Fruit fly (Drosophila melanogaster) whole organism, embryonic: ENCODE results near the gene CG9498.

Experiments
- Atf3 ChIP-seq: fragments of 200-800 bp; sonication (Bioruptor generic); optimal IDR thresholded peaks from 3 replicates; lab custom pipeline; 2016; ENCODE audit warnings: missing biosample characterization, missing genetic modification characterization
- Atf6 ChIP-seq: fragments of 200-800 bp; sonication (Bioruptor generic); IDR thresholded peaks from 2 replicates; pipeline ENCODE4 v1.3.6; 2022; ENCODE audit warnings: missing biosample characterization, missing genetic modification characterization
- B-H1 ChIP-seq: fragments of 200-800 bp; sonication (Bioruptor generic); IDR thresholded peaks from 3 replicates; pipeline ENCODE4 v1.3.6; 2022; ENCODE audit warnings: missing biosample characterization, missing genetic modification characterization
- BEAF-32 ChIP-seq: fragments of 200-800 bp; sonication (Bioruptor generic); optimal IDR thresholded peaks from 3 replicates; lab custom pipeline; 2017; ENCODE audit warnings: missing biosample characterization, missing genetic modification characterization, mild to moderate bottlenecking, moderate library complexity, missing genetic modification reagents
- CG10209 ChIP-seq: fragments of 200-800 bp; sonication (Bioruptor generic); optimal IDR thresholded peaks from 3 replicates; lab custom pipeline; 2017; ENCODE audit warnings: missing biosample characterization, mild to moderate bottlenecking, missing genetic modification characterization, missing genetic modification reagents
- CG10366 ChIP-seq: fragments of 200-800 bp; sonication (Bioruptor generic); IDR thresholded peaks from 2 replicates; pipeline ENCODE4 v1.3.6; 2022; ENCODE audit warnings: missing biosample characterization, missing genetic modification characterization
- CG12299 ChIP-seq: fragments of 200-800 bp; sonication (Bioruptor generic); optimal IDR thresholded peaks from 2 replicates; lab custom pipeline; 2018; ENCODE audit warnings: missing biosample characterization, mild to moderate bottlenecking, missing genetic modification characterization
- CG14860 ChIP-seq: fragments of 200-800 bp; sonication (Bioruptor generic); IDR thresholded peaks from 3 replicates; pipeline ENCODE4 v1.3.6; 2022; ENCODE audit warnings: missing biosample characterization, missing genetic modification characterization; ENCODE audit not compliant: partially characterized antibody
- CG1647 ChIP-seq: fragments of 200-800 bp; sonication (Bioruptor generic); optimal IDR thresholded peaks from 3 replicates; lab custom pipeline; 2016; ENCODE audit warnings: missing biosample characterization, missing genetic modification characterization
- CG17186 ChIP-seq: fragments of 200-800 bp; sonication (Bioruptor generic); optimal IDR thresholded peaks from 3 replicates; lab custom pipeline; 2017; ENCODE audit warnings: missing biosample characterization, missing genetic modification reagents, missing genetic modification characterization
- CG2678 ChIP-seq: fragments of 200-800 bp; sonication (Bioruptor generic); optimal IDR thresholded peaks from 3 replicates; lab custom pipeline; 2019; ENCODE audit warnings: missing biosample characterization, mild to moderate bottlenecking, missing genetic modification characterization, moderate library complexity
- CG33557 ChIP-seq: fragments of 200-800 bp; sonication (Bioruptor generic); optimal IDR thresholded peaks from 2 replicates; lab custom pipeline; 2019; ENCODE audit warnings: missing biosample characterization, mild to moderate bottlenecking, missing genetic modification characterization, moderate library complexity
- CG34376 ChIP-seq: fragments of 200-800 bp; sonication (Bioruptor generic); optimal IDR thresholded peaks from 2 replicates; lab custom pipeline; 2018; ENCODE audit warnings: missing biosample characterization, mild to moderate bottlenecking, missing genetic modification characterization
- CG4282 ChIP-seq: fragments of 200-800 bp; sonication (Bioruptor generic); optimal IDR thresholded peaks from 2 replicates; lab custom pipeline; 2016; ENCODE audit warnings: missing biosample characterization, missing genetic modification characterization
- CG43689 ChIP-seq: fragments of 200-800 bp; sonication (Bioruptor generic); IDR thresholded peaks from 2 replicates; pipeline ENCODE4 v1.3.6; 2022; ENCODE audit warnings: missing biosample characterization, missing genetic modification characterization
- CG4404 ChIP-seq: fragments of 200-800 bp; sonication (Bioruptor generic); IDR thresholded peaks from 2 replicates; pipeline ENCODE4 v1.3.6; 2022; ENCODE audit warnings: missing biosample characterization, missing genetic modification characterization
- CG4707 ChIP-seq: fragments of 200-800 bp; sonication (Bioruptor generic); optimal IDR thresholded peaks from 2 replicates; lab custom pipeline; 2018; ENCODE audit warnings: missing biosample characterization, mild to moderate bottlenecking, missing genetic modification characterization, moderate library complexity
- CG5953 ChIP-seq: fragments of 200-800 bp; sonication (Bioruptor generic); IDR thresholded peaks from 2 replicates; pipeline ENCODE4 v1.3.6; 2022; ENCODE audit warnings: missing biosample characterization, missing genetic modification characterization
- CG8944 ChIP-seq: fragments of 200-800 bp; sonication (Bioruptor generic); optimal IDR thresholded peaks from 3 replicates; lab custom pipeline; 2016; ENCODE audit warnings: missing biosample characterization, missing genetic modification characterization
- CoRest ChIP-seq: fragments of 200-800 bp; sonication (Bioruptor generic); optimal IDR thresholded peaks from 3 replicates; lab custom pipeline; 2018; ENCODE audit warnings: missing biosample characterization, mild to moderate bottlenecking, missing genetic modification characterization, moderate library complexity
- Dad ChIP-seq: fragments of 200-800 bp; sonication (Bioruptor generic); optimal IDR thresholded peaks from 3 replicates; lab custom pipeline; 2016; ENCODE audit warnings: missing biosample characterization, missing genetic modification characterization
- Dbx ChIP-seq: fragments of 200-800 bp; sonication (Bioruptor generic); IDR thresholded peaks from 3 replicates; pipeline ENCODE4 v1.3.6; 2022; ENCODE audit warnings: missing biosample characterization, missing genetic modification characterization
- Dfd ChIP-seq, 2 experiments: fragments of >200 bp; optimal IDR thresholded peaks; 2 replicates each; lab custom pipeline; 2017; ENCODE audit warnings: missing biosample characterization in 2 of 2, missing genetic modification characterization in 2 of 2
- Eip74EF ChIP-seq, 2 experiments: fragments of 200-800 bp in 1 of 2; fragments of >200 bp in 1 of 2; sonication (Bioruptor generic) in 1 of 2; optimal IDR thresholded peaks; 2 replicates each; lab custom pipeline; 2017 to 2019; ENCODE audit warnings: missing biosample characterization in 2 of 2, missing genetic modification characterization in 2 of 2, mild to moderate bottlenecking in 1 of 2, moderate library complexity in 1 of 2
- Elba2 ChIP-seq: fragments of 200-800 bp; sonication (Bioruptor generic); optimal IDR thresholded peaks from 3 replicates; lab custom pipeline; 2016; ENCODE audit warnings: missing biosample characterization, missing genetic modification characterization
- Hr78 ChIP-seq, 2 experiments: fragments of 200-800 bp in 1 of 2; fragments of >200 bp in 1 of 2; sonication (Bioruptor generic) in 1 of 2; optimal IDR thresholded peaks; 2 replicates each; lab custom pipeline; 2017 to 2019; ENCODE audit warnings: missing biosample characterization in 2 of 2, missing genetic modification characterization in 2 of 2, mild to moderate bottlenecking in 1 of 2, moderate library complexity in 1 of 2
- MBD-R2 ChIP-seq: fragments of 200-800 bp; sonication (Bioruptor generic); IDR thresholded peaks from 2 replicates; pipeline ENCODE4 v1.3.6; 2022; ENCODE audit warnings: missing biosample characterization, missing genetic modification characterization
- MESR4 ChIP-seq: fragments of 200-800 bp; sonication (Bioruptor generic); optimal IDR thresholded peaks from 2 replicates; lab custom pipeline; 2018; ENCODE audit warnings: missing biosample characterization, mild to moderate bottlenecking, missing genetic modification characterization, moderate library complexity
- NfI ChIP-seq: fragments of 200-800 bp; sonication (Bioruptor generic); optimal IDR thresholded peaks from 3 replicates; lab custom pipeline; 2018; ENCODE audit warnings: missing biosample characterization, mild to moderate bottlenecking, missing genetic modification characterization, moderate library complexity
- Oaz ChIP-seq: fragments of 200-800 bp; sonication (Bioruptor generic); IDR thresholded peaks from 2 replicates; pipeline ENCODE4 v1.3.6; 2022; ENCODE audit warnings: missing biosample characterization, missing genetic modification characterization
- PHDP ChIP-seq: fragments of 200-800 bp; sonication (Bioruptor generic); optimal IDR thresholded peaks from 3 replicates; lab custom pipeline; 2018; ENCODE audit warnings: missing biosample characterization, mild to moderate bottlenecking, missing genetic modification characterization, moderate library complexity
- Pdp1 ChIP-seq, 2 experiments: fragments of 200-800 bp; sonication (Bioruptor generic); optimal IDR thresholded peaks; 3 replicates each; lab custom pipeline; 2016; ENCODE audit warnings: missing biosample characterization in 2 of 2, missing genetic modification characterization in 2 of 2, mild to moderate bottlenecking in 1 of 2, moderate library complexity in 1 of 2
- Ptx1 ChIP-seq: fragments of 200-800 bp; sonication (Bioruptor generic); IDR thresholded peaks from 2 replicates; pipeline ENCODE4 v1.3.6; 2022; ENCODE audit warnings: missing biosample characterization, missing genetic modification characterization
- Rfx ChIP-seq: fragments of 200-800 bp; sonication (Bioruptor generic); IDR thresholded peaks from 2 replicates; pipeline ENCODE4 v1.3.6; 2022; ENCODE audit warnings: missing biosample characterization, missing genetic modification characterization
- Ssrp ChIP-seq: fragments of 200-800 bp; sonication (Bioruptor generic); optimal IDR thresholded peaks from 2 replicates; lab custom pipeline; 2018; ENCODE audit warnings: missing biosample characterization, mild to moderate bottlenecking, missing genetic modification characterization, moderate library complexity
- Taf1 ChIP-seq: fragments of 200-800 bp; sonication (Bioruptor generic); IDR thresholded peaks from 2 replicates; pipeline ENCODE4 v1.3.6; 2022; ENCODE audit warnings: missing biosample characterization, missing genetic modification characterization
- chinmo ChIP-seq: fragments of 200-800 bp; sonication (Bioruptor generic); IDR thresholded peaks from 4 replicates; pipeline ENCODE4 v1.3.6; 2022; ENCODE audit warnings: missing biosample characterization, missing genetic modification characterization; ENCODE audit not compliant: partially characterized antibody
- croc ChIP-seq: fragments of 200-800 bp; sonication (Bioruptor generic); conservative IDR thresholded peaks from 3 replicates; pipeline ENCODE4 v1.3.6; 2022; ENCODE audit warnings: missing biosample characterization, missing genetic modification characterization
- fd3F ChIP-seq: fragments of 200-800 bp; sonication (Bioruptor generic); optimal IDR thresholded peaks from 2 replicates; lab custom pipeline; 2018; ENCODE audit warnings: missing biosample characterization, mild to moderate bottlenecking, missing genetic modification characterization, moderate library complexity
- gt ChIP-seq: fragments of 200-800 bp; sonication (Bioruptor generic); IDR thresholded peaks from 2 replicates; pipeline ENCODE4 v1.3.6; 2022; ENCODE audit warnings: missing biosample characterization, missing genetic modification characterization
- inv ChIP-seq: fragments of 200-800 bp; sonication (Bioruptor generic); IDR thresholded peaks from 2 replicates; pipeline ENCODE4 v1.3.6; 2022; ENCODE audit warnings: missing biosample characterization, missing genetic modification characterization; ENCODE audit not compliant: partially characterized antibody
- mam ChIP-seq: fragments of 200-800 bp; sonication (Bioruptor generic); optimal IDR thresholded peaks from 3 replicates; lab custom pipeline; 2016; ENCODE audit warnings: missing biosample characterization, missing genetic modification characterization
- mld ChIP-seq: fragments of 200-800 bp; sonication (Bioruptor generic); IDR thresholded peaks from 3 replicates; pipeline ENCODE4 v1.3.6; 2022; ENCODE audit warnings: missing biosample characterization, missing genetic modification characterization; ENCODE audit not compliant: partially characterized antibody
- odd ChIP-seq: fragments of 200-800 bp; sonication (Bioruptor generic); optimal IDR thresholded peaks from 2 replicates; lab custom pipeline; 2017; ENCODE audit warnings: missing biosample characterization, mild to moderate bottlenecking, missing genetic modification characterization
- sna ChIP-seq: fragments of 200-800 bp; sonication (Bioruptor generic); IDR thresholded peaks from 2 replicates; pipeline ENCODE4 v1.3.6; 2022; ENCODE audit warnings: missing biosample characterization, missing genetic modification characterization; ENCODE audit not compliant: partially characterized antibody
- sob ChIP-seq: fragments of 200-800 bp; sonication (Bioruptor generic); IDR thresholded peaks from 2 replicates; pipeline ENCODE4 v1.3.6; 2022; ENCODE audit warnings: missing biosample characterization, missing genetic modification characterization
- sr ChIP-seq: fragments of 200-800 bp; sonication (Bioruptor generic); IDR thresholded peaks from 3 replicates; pipeline ENCODE4 v1.3.6; 2022; ENCODE audit warnings: missing biosample characterization, missing genetic modification characterization
- vfl ChIP-seq: fragments of 200-800 bp; sonication (Bioruptor generic); optimal IDR thresholded peaks from 2 replicates; lab custom pipeline; 2016; ENCODE audit warnings: missing biosample characterization, missing genetic modification characterization
- zfh1 ChIP-seq: fragments of 200-800 bp; sonication (Bioruptor generic); IDR thresholded peaks from 3 replicates; pipeline ENCODE4 v1.3.6; 2022; ENCODE audit warnings: missing biosample characterization, missing genetic modification characterization

Gene CG9498

dm6 chr2L:6338367-6338975 lies 12.4 kb downstream of the CG9498 start, which contains the start of the genes Pez and Cpr (continued):
- TF ChIP-seq CG43689 (no peak), MESR4 (GFP tag; lab: Kevin White, UChicago) (peak; percentile 69), CG14860 (GFP tag; lab: Robert Waterston, UW) (peak; percentile 77), CG4282 (GFP tag; lab: Kevin White, UChicago) (peak; percentile 13), CG12299 (tag; lab: Kevin White, UChicago) (no peak), CG2678 (tag; lab: Kevin White, UChicago) (no peak), Oaz (no peak), CG4707 (no peak), inv (GFP tag; lab: Robert Waterston, UW) (peak; percentile 68), sr (GFP tag; lab: Robert Waterston, UW) (peak; percentile 41; the same call in 1 of the 3 replicates), mam (GFP tag; lab: Kevin White, UChicago) (peak; percentile 35), sob (GFP tag; lab: Robert Waterston, UW) (peak; percentile 71), Elba2 (GFP tag; lab: Kevin White, UChicago) (no peak), NfI (GFP tag; lab: Kevin White, UChicago) (peak; percentile 26), CG8944 (GFP tag; lab: Kevin White, UChicago) (no peak), vfl (GFP tag; lab: Kevin White, UChicago) (no peak), odd (peak; percentile 60), gt (GFP tag; lab: Robert Waterston, UW) (0 out of 2 replicates have a peak, but pooled peaks have one; percentile 25), fd3F (GFP tag; lab: Kevin White, UChicago) (no peak), Dbx (GFP tag; lab: Robert Waterston, UW) (peak; percentile 78), CG34376 (peak; percentile 47), PHDP (peak; percentile 4), croc (GFP tag; lab: Robert Waterston, UW) (no peak), Atf6 (GFP tag; lab: Robert Waterston, UW) (no peak), Hr78 (GFP tag; optimal IDR thresholded peaks at IDR 0.05; lab: Kevin White, UChicago) (no peak), B-H1 (peak; percentile 15; the same call in 2 of the 3 replicates), Dfd (GFP tag; optimal IDR thresholded peaks at IDR 0.05; lab: Kevin White, UChicago) (no peak), Pdp1 (GFP tag; optimal IDR thresholded peaks at IDR 0.05; lab: Kevin White, UChicago) (peak; percentile 10 to 27), Eip74EF (GFP tag; optimal IDR thresholded peaks at IDR 0.05; lab: Kevin White, UChicago) (no peak), CG5953 (GFP tag; lab: Robert Waterston, UW) (no peak), chinmo (GFP tag; lab: Robert Waterston, UW) (peak; percentile 47; the same call in 2 of the 4 replicates), CG10209 (GFP tag; lab: Kevin White, UChicago) (peak; percentile 42), MBD-R2 (GFP tag; lab: Robert Waterston, UW) (peak; percentile 35; the same call in 1 of the 2 replicates), Ptx1 (GFP tag; lab: Robert Waterston, UW) (peak; percentile 38; the same call in 1 of the 2 replicates), CG33557 (GFP tag; lab: Kevin White, UChicago) (no peak), mld (GFP tag; lab: Robert Waterston, UW) (peak; percentile 86), CG4404 (GFP tag; lab: Robert Waterston, UW) (no peak), Rfx (GFP tag; lab: Robert Waterston, UW) (peak; percentile 76), CG10366 (GFP tag; lab: Robert Waterston, UW) (0 out of 2 replicates have a peak, but pooled peaks have one; percentile 21), CG17186 (GFP tag; lab: Kevin White, UChicago) (peak; percentile 75), CG1647 (no peak), Ssrp (no peak), BEAF-32 (GFP tag; lab: Kevin White, UChicago) (peak; percentile 87), zfh1 (GFP tag; lab: Robert Waterston, UW) (peak; percentile 44; the same call in 1 of the 3 replicates), Taf1 (peak; percentile 9; the same call in 1 of the 2 replicates), CoRest (tag; lab: Kevin White, UChicago) (peak; percentile 45), Dad (GFP tag; lab: Kevin White, UChicago) (peak; percentile 11), sna (GFP tag; lab: Robert Waterston, UW) (peak; percentile 76), Atf3 (GFP tag; lab: Kevin White, UChicago) (peak; percentile 27)
